Worm (Caenorhabditis elegans) whole organism, L2 larva: ENCODE data around the gene rad-54.B.

Experiments used
- C34F6.9 ChIP-seq: fragments of 150-350 bp; optimal IDR thresholded peaks from 2 replicates; lab custom pipeline; 2014; ENCODE audit warnings: missing biosample characterization, missing genetic modification characterization
- R02D3.7 ChIP-seq: fragments of 150-350 bp; optimal IDR thresholded peaks from 2 replicates; lab custom pipeline; 2014; ENCODE audit warnings: missing biosample characterization, missing genetic modification characterization
- Y55F3AM.14 ChIP-seq: fragments of 200-800 bp; sonication (Bioruptor generic); optimal IDR thresholded peaks from 2 replicates; lab custom pipeline; 2018; ENCODE audit warnings: mild to moderate bottlenecking, missing genetic modification characterization, missing compliant biosample characterization
- ZK546.5 ChIP-seq: sonication (generic microtip); optimal IDR thresholded peaks from 2 replicates; lab custom pipeline; 2017; ENCODE audit warnings: missing biosample characterization, missing genetic modification characterization
- ama-1 ChIP-seq: fragments of 150-350 bp; optimal IDR thresholded peaks from 2 replicates; lab custom pipeline; 2018; ENCODE audit warnings: inconsistent platforms
- ceh-16 ChIP-seq: fragments of 150-350 bp; optimal IDR thresholded peaks from 2 replicates; lab custom pipeline; 2014; ENCODE audit warnings: missing biosample characterization, missing genetic modification characterization
- ceh-82 ChIP-seq: fragments of 150-350 bp; optimal IDR thresholded peaks from 2 replicates; lab custom pipeline; 2014; ENCODE audit warnings: missing biosample characterization, missing genetic modification characterization
- egl-27 ChIP-seq: sonication (generic microtip); optimal IDR thresholded peaks from 3 replicates; lab custom pipeline; 2017; ENCODE audit warnings: missing biosample characterization, missing genetic modification reagents, missing genetic modification characterization
- elt-3 ChIP-seq: sonication (generic microtip); optimal IDR thresholded peaks from 2 replicates; lab custom pipeline; 2017; ENCODE audit warnings: missing biosample characterization, missing genetic modification characterization
- fos-1 ChIP-seq: fragments of 150-350 bp; optimal IDR thresholded peaks from 2 replicates; lab custom pipeline; 2014; ENCODE audit warnings: missing biosample characterization, missing genetic modification characterization
- gmeb-1 ChIP-seq: fragments of 150-350 bp; optimal IDR thresholded peaks from 2 replicates; lab custom pipeline; 2014; ENCODE audit warnings: missing biosample characterization, missing genetic modification characterization
- lin-39 ChIP-seq: fragments of 150-350 bp; optimal IDR thresholded peaks from 2 replicates; lab custom pipeline; 2014; ENCODE audit warnings: missing biosample characterization, missing genetic modification reagents, missing genetic modification characterization
- lsy-2 ChIP-seq, 2 experiments: fragments of 150-350 bp in 1 of 2; sonication (generic microtip) in 1 of 2; optimal IDR thresholded peaks; 2 replicates each; lab custom pipeline; 2014 to 2017; ENCODE audit warnings: missing biosample characterization in 2 of 2, missing genetic modification characterization in 2 of 2
- mab-5 ChIP-seq: fragments of 150-350 bp; optimal IDR thresholded peaks from 2 replicates; lab custom pipeline; 2014; ENCODE audit warnings: missing biosample characterization, missing genetic modification characterization
- mbf-1 ChIP-seq: sonication (generic microtip); optimal IDR thresholded peaks from 2 replicates; lab custom pipeline; 2017; ENCODE audit warnings: missing biosample characterization, missing genetic modification characterization
- mdl-1 ChIP-seq, 2 experiments: fragments of 150-350 bp in 1 of 2; sonication (generic microtip) in 1 of 2; optimal IDR thresholded peaks; 2 replicates each; lab custom pipeline; 2017; ENCODE audit warnings: missing biosample characterization in 2 of 2, missing genetic modification characterization in 2 of 2
- nhr-11 ChIP-seq: fragments of 150-350 bp; optimal IDR thresholded peaks from 2 replicates; lab custom pipeline; 2014; ENCODE audit warnings: missing biosample characterization, missing genetic modification characterization
- nhr-12 ChIP-seq: fragments of 150-350 bp; optimal IDR thresholded peaks from 2 replicates; lab custom pipeline; 2014; ENCODE audit warnings: missing biosample characterization, missing genetic modification characterization
- nhr-129 ChIP-seq: fragments of 150-350 bp; optimal IDR thresholded peaks from 2 replicates; lab custom pipeline; 2014; ENCODE audit warnings: missing biosample characterization, missing genetic modification characterization
- nhr-21 ChIP-seq: fragments of 150-350 bp; optimal IDR thresholded peaks from 2 replicates; lab custom pipeline; 2014; ENCODE audit warnings: missing biosample characterization, missing genetic modification characterization
- nhr-23 ChIP-seq: fragments of 150-350 bp; optimal IDR thresholded peaks from 2 replicates; lab custom pipeline; 2014; ENCODE audit warnings: missing biosample characterization, missing genetic modification reagents, missing genetic modification characterization
- nhr-237 ChIP-seq: fragments of 150-350 bp; optimal IDR thresholded peaks from 2 replicates; lab custom pipeline; 2014; ENCODE audit warnings: missing biosample characterization, missing genetic modification characterization
- nhr-25 ChIP-seq: fragments of 150-350 bp; sonication (generic microtip); optimal IDR thresholded peaks from 3 replicates; lab custom pipeline; 2014; ENCODE audit warnings: missing biosample characterization, missing genetic modification characterization
- nhr-77 ChIP-seq: fragments of 150-350 bp; optimal IDR thresholded peaks from 2 replicates; lab custom pipeline; 2014; ENCODE audit warnings: missing biosample characterization, missing genetic modification characterization
- peb-1 ChIP-seq: fragments of 150-350 bp; optimal IDR thresholded peaks from 2 replicates; lab custom pipeline; 2014; ENCODE audit warnings: missing biosample characterization, missing genetic modification characterization
- sem-4 ChIP-seq: fragments of 150-350 bp; optimal IDR thresholded peaks from 2 replicates; lab custom pipeline; 2014; ENCODE audit warnings: missing biosample characterization, missing genetic modification reagents, missing genetic modification characterization
- skn-1 ChIP-seq: sonication (generic microtip); optimal IDR thresholded peaks from 2 replicates; lab custom pipeline; 2017; ENCODE audit warnings: missing biosample characterization, missing genetic modification characterization
- sma-9 ChIP-seq, 2 experiments: fragments of 150-350 bp in 1 of 2; sonication (generic microtip) in 1 of 2; optimal IDR thresholded peaks; 2 replicates each; lab custom pipeline; 2014 to 2016; ENCODE audit warnings: missing genetic modification characterization in 2 of 2, mild to moderate bottlenecking in 1 of 2, missing biosample characterization in 1 of 2, missing compliant biosample characterization in 1 of 2, missing genetic modification reagents in 1 of 2, moderate library complexity in 1 of 2
- snpc-4 ChIP-seq: fragments of 150-350 bp; optimal IDR thresholded peaks from 2 replicates; lab custom pipeline; 2014; ENCODE audit warnings: missing biosample characterization, missing genetic modification characterization
- unc-39 ChIP-seq: fragments of 150-350 bp; optimal IDR thresholded peaks from 2 replicates; lab custom pipeline; 2014; ENCODE audit warnings: missing biosample characterization, missing genetic modification characterization
- unc-62 ChIP-seq: fragments of 150-350 bp; optimal IDR thresholded peaks from 2 replicates; lab custom pipeline; 2014; ENCODE audit warnings: missing biosample characterization, missing genetic modification reagents, missing genetic modification characterization
- zag-1 ChIP-seq: fragments of 150-350 bp; optimal IDR thresholded peaks from 2 replicates; lab custom pipeline; 2014; ENCODE audit warnings: missing biosample characterization, missing genetic modification characterization
- ztf-1 ChIP-seq: fragments of 200-800 bp; sonication (Bioruptor generic); conservative IDR thresholded peaks from 2 replicates; pipeline ENCODE4 v1.3.6; 2022; ENCODE audit warnings: missing genetic modification characterization, missing compliant biosample characterization

rad-54.B gene

ce11 chrIV:16924092-16924491 lies 25.8 kb upstream of the rad-54.B start, which contains the start of gene nep-24:
Gene nep-24 (plus strand): TSS chrIV:16924392.
- no peak for TF ChIP-seq R02D3.7 (tag; lab: Kevin White, UChicago)
- TF ChIP-seq, all 48 proteins: peak for 0

ce11 chrIV:16925363-16925863 lies 24.5 kb upstream of the rad-54.B start:
- TF ChIP-seq mdl-1 (tag; optimal IDR thresholded peaks at IDR 0.05; lab: Kevin White, UChicago) (no peak), ZK546.5 (no peak), nhr-77 (no peak), R02D3.7 (tag; lab: Kevin White, UChicago) (no peak)

ce11 chrIV:16926558-16926957 lies 23.3 kb upstream of the rad-54.B start:
- TF ChIP-seq ceh-82 (tag; lab: Kevin White, UChicago) (no peak), gmeb-1 (no peak), Y55F3AM.14 (no peak), ztf-1 (GFP tag; lab: Robert Waterston, UW) (no peak), snpc-4 (tag; lab: Kevin White, UChicago) (no peak), nhr-12 (no peak), peb-1 (tag; lab: Kevin White, UChicago) (no peak), mab-5 (tag; lab: Kevin White, UChicago) (no peak), nhr-77 (no peak), egl-27 (tag; lab: Kevin White, UChicago) (no peak), lin-39 (tag; lab: Kevin White, UChicago) (no peak)

- TF ChIP-seq nhr-77 = no peak
- TF ChIP-seq ama-1 (lab: Kevin White, UChicago) = no peak
- TF ChIP-seq nhr-237 (tag; lab: Kevin White, UChicago) = no peak
- TF ChIP-seq gmeb-1 = no peak
- no peak for TF ChIP-seq nhr-25 (tag; lab: Kevin White, UChicago)
- no peak for TF ChIP-seq sma-9 (GFP tag; optimal IDR thresholded peaks at IDR 0.05; lab: Kevin White, UChicago)
- no peak for TF ChIP-seq sma-9 (tag; optimal IDR thresholded peaks at IDR 0.05; lab: Kevin White, UChicago)
- no peak for TF ChIP-seq nhr-129 (tag; lab: Kevin White, UChicago)
- TF ChIP-seq nhr-23 = no peak
- no peak for TF ChIP-seq nhr-21
- TF ChIP-seq lin-39 (tag; lab: Kevin White, UChicago) = no peak
- TF ChIP-seq fos-1 (tag; lab: Kevin White, UChicago) = no peak
- TF ChIP-seq unc-62 = no peak
- no peak for TF ChIP-seq unc-39
- TF ChIP-seq ceh-82 (tag; lab: Kevin White, UChicago) = no peak
- TF ChIP-seq lsy-2 (tag; optimal IDR thresholded peaks at IDR 0.05; lab: Kevin White, UChicago) = no peak
- no peak for TF ChIP-seq ceh-16 (tag; lab: Kevin White, UChicago)
- TF ChIP-seq peb-1 (tag; lab: Kevin White, UChicago) = no peak
- TF ChIP-seq skn-1 (tag; lab: Kevin White, UChicago) = no peak
- no peak for TF ChIP-seq sem-4 (tag; lab: Kevin White, UChicago)
- TF ChIP-seq ztf-1 (GFP tag; lab: Robert Waterston, UW) = no peak
Measured at ce11 chrIV:16931077-16931476, 18.8 kb upstream of the rad-54.B start, which contains the start of gene Y116A8C.49. Gene Y116A8C.49 (minus strand): TSS chrIV:16931177.

- no peak for TF ChIP-seq mbf-1 (tag; lab: Kevin White, UChicago)
- TF ChIP-seq skn-1 (tag; lab: Kevin White, UChicago) = no peak
- TF ChIP-seq ama-1 (lab: Kevin White, UChicago) = no peak
- TF ChIP-seq fos-1 (tag; lab: Kevin White, UChicago) = no peak
- no peak for TF ChIP-seq nhr-129 (tag; lab: Kevin White, UChicago)
- no peak for TF ChIP-seq nhr-77
- TF ChIP-seq ceh-16 (tag; lab: Kevin White, UChicago) = no peak
- TF ChIP-seq lin-39 (tag; lab: Kevin White, UChicago) = no peak
- TF ChIP-seq zag-1 (tag; lab: Kevin White, UChicago) = no peak
- TF ChIP-seq nhr-25 (tag; lab: Kevin White, UChicago) = no peak
- no peak for TF ChIP-seq nhr-237 (tag; lab: Kevin White, UChicago)
- TF ChIP-seq lsy-2 (tag; optimal IDR thresholded peaks at IDR 0.05; lab: Kevin White, UChicago) = no peak
- no peak for TF ChIP-seq nhr-11 (tag; lab: Kevin White, UChicago)
- no peak for TF ChIP-seq C34F6.9 (tag; lab: Kevin White, UChicago)
- TF ChIP-seq elt-3 (tag; lab: Kevin White, UChicago) = no peak
- TF ChIP-seq, all 48 proteins: peak for 0
Measured at ce11 chrIV:16936053-16936452, 13.8 kb upstream of the rad-54.B start.
